Fruit fly (Drosophila melanogaster) S2 (cell line): ENCODE measurements around the gene GMF.

Source experiments
- CG8478 ChIP-seq: fragments of >200 bp; optimal IDR thresholded peaks from 2 replicates; lab custom pipeline; 2018
- CTCF ChIP-seq, 2 experiments: fragments of >200 bp; optimal IDR thresholded peaks; 2 replicates each; lab custom pipeline; 2018

DNA sequence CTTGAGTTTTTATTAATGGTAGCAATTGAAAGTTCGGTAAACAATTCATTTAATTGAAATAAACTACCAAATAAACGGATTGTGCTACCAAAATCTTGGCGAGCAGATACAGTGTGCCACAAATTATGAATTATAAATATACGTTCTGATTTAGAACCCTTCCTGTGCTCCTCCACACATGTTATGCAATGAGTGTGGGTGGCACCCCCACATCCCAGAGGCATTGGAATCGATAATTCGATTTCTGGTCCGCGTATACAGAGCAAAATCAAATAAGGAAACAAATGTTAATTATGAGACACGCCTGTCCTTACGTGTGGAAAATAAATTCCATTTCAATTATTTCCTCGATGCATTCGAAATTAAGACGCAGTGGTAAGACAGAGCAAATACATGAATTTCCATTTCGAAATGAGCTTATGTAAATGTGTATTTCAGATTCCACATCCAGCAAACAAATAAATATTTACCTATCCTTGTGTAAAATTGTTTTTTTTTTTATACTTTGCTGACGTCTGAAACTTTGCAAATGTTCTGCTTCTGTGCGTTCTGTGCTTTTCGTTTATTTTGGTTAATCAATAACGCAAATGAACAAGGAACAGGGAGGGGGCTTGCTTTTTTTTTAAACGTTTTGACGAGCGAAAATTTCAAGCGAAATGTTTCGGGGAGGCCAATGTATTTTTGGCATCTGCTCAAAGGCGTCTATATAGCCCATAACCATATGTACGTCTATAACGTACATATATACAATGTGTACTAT, 19.3 kb upstream of the GMF start:
- TF ChIP-seq CTCF (optimal IDR thresholded peaks at IDR 0.05; lab: Kevin White, UChicago) (no peak), CG8478 (no peak)
